Fruit fly (Drosophila melanogaster) S2 (cell line): ENCODE measurements around the gene CG9270.

ENCODE experiments used
- CG8478 ChIP-seq: fragments of >200 bp; optimal IDR thresholded peaks from 2 replicates; lab custom pipeline; 2018
- CTCF ChIP-seq, 2 experiments: fragments of >200 bp; optimal IDR thresholded peaks; 2 replicates each; lab custom pipeline; 2018

- TF ChIP-seq CG8478 (lab: Kevin White, UChicago) = no peak
- TF ChIP-seq CTCF (optimal IDR thresholded peaks at IDR 0.05; lab: Kevin White, UChicago) = no peak
These were observed 5.7 kb upstream of the CG9270 start for dm6 chr2L:20939632-20940031.
